Fruit fly (Drosophila melanogaster) Kc167 (cell line): ENCODE data around the gene org-1.
A peak's percentile ranks its signal among the peaks of the same experiment; 100 is the strongest.

ENCODE experiments used
- Myc ChIP-seq: fragments of >200 bp; optimal IDR thresholded peaks from 2 replicates; lab custom pipeline; 2017; ENCODE audit warnings: missing external identifiers
- Sin3A ChIP-seq: fragments of >200 bp; optimal IDR thresholded peaks from 2 replicates; lab custom pipeline; 2018; ENCODE audit warnings: missing external identifiers
- h ChIP-seq: fragments of >200 bp; optimal IDR thresholded peaks from 3 replicates; lab custom pipeline; 2018; ENCODE audit warnings: missing external identifiers
- insv ChIP-seq: fragments of >200 bp; optimal IDR thresholded peaks from 3 replicates; lab custom pipeline; 2018; ENCODE audit warnings: missing external identifiers
- psq ChIP-seq: fragments of >200 bp; optimal IDR thresholded peaks from 2 replicates; lab custom pipeline; 2017; ENCODE audit warnings: missing external identifiers
- ttk ChIP-seq: sonication (Bioruptor generic); optimal IDR thresholded peaks from 2 replicates; lab custom pipeline; 2017; ENCODE audit warnings: missing external identifiers

Gene org-1

DNA sequence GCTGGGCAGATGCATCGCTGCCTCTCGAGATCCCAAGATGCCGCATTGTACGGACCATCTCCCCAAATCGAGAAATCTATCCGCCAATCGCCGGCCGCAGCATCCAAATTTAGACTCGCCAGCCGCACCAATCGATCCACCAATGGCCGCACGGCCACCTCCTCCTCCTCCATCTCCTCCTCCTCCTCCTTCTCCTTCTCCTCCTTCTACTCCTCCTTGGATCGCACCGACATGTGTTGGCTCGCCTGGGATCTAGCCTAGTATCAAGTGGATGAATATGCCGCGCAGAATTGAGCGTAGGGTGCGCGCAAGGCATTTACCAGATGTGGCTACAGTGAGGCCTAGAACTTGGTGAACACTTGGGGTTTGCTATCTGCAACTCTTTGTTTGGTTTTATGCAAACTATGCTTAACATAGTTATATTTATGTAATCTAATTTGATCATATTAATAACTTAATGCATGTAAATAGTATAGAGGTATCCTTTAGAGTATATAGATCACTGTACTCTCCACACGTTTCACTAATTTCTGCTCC, at the start of gene org-1:
Gene org-1 (minus strand): TSS at position 51 of the 537 bp plus-strand sequence.
- TF ChIP-seq psq (lab: Kevin White, UChicago): no peak
- TF ChIP-seq h: no peak
- no peak for TF ChIP-seq ttk (lab: Kevin White, UChicago)
- no peak for TF ChIP-seq Myc
- no peak for TF ChIP-seq Sin3A (lab: Kevin White, UChicago)
- TF ChIP-seq insv (lab: Kevin White, UChicago): no peak

DNA sequence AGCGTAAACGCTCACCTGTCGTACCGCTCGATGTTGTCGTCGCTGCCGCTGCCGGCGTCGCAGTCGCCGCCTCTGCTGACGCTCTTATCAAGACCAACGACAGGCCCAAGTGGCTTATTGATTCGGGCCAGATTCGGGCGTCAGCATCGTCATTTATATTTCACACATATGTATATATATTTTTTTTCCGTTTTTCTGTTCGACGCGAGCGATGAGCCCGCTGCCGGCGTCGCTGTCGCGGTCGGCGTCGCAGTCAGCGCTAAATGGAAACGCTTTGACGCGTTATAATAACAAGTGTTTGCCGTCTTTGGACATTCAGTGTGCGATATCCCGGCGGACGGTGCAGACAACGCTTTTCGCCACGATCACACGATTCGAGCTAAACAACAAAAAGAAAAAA, 47.2 kb upstream of the org-1 start:
- TF ChIP-seq insv (lab: Kevin White, UChicago): no peak
- TF ChIP-seq h: no peak
- no peak for TF ChIP-seq psq (lab: Kevin White, UChicago)
- no peak for TF ChIP-seq ttk (lab: Kevin White, UChicago)
- TF ChIP-seq Sin3A (lab: Kevin White, UChicago): no peak
- no peak for TF ChIP-seq Myc

DNA sequence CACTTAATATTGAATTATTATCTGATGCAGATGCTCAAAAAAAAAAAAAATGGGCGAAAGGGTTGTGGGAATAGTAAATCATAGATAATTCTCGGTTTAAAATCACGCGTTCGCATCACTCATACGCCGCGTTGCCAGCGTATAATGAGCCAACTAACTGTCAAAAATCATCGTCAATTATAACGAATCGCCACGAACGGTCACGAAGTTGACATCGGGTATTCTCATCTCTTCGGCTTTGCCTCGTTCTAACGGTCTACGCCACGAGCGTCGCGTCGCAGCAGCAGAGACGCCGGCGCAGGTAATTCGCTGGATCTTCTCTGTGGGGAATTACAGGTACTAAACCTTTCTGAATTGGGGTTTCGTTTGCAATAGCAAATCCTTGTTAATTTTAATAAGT, 46.5 kb upstream of the org-1 start:
- no peak for TF ChIP-seq ttk (lab: Kevin White, UChicago)
- TF ChIP-seq Sin3A (lab: Kevin White, UChicago): no peak
- TF ChIP-seq h: no peak
- no peak for TF ChIP-seq psq (lab: Kevin White, UChicago)
- no peak for TF ChIP-seq Myc
- no peak for TF ChIP-seq insv (lab: Kevin White, UChicago)

DNA sequence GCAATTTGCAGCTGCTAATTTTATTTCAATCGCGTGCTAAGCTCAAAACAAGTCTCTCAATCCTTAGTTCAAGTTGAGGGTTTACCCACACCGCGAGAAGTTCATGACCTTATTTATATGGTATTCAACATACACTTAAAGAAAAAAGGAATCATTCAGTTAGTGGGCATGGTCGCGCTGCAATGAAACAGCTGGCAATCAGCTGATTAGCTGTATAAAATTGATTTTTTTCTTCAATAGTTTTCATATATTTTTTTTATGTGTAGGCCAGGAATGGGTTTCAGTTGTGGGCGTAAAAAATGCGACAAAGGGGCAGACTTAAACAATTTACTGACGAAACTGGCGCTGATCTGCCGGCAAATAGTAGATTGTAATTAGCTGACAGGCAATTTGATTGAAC, 44.3 kb upstream of the org-1 start:
- TF ChIP-seq insv (lab: Kevin White, UChicago) (no peak), h (no peak), Sin3A (lab: Kevin White, UChicago) (no peak), Myc (no peak), ttk (lab: Kevin White, UChicago) (no peak), psq (lab: Kevin White, UChicago) (no peak)

DNA sequence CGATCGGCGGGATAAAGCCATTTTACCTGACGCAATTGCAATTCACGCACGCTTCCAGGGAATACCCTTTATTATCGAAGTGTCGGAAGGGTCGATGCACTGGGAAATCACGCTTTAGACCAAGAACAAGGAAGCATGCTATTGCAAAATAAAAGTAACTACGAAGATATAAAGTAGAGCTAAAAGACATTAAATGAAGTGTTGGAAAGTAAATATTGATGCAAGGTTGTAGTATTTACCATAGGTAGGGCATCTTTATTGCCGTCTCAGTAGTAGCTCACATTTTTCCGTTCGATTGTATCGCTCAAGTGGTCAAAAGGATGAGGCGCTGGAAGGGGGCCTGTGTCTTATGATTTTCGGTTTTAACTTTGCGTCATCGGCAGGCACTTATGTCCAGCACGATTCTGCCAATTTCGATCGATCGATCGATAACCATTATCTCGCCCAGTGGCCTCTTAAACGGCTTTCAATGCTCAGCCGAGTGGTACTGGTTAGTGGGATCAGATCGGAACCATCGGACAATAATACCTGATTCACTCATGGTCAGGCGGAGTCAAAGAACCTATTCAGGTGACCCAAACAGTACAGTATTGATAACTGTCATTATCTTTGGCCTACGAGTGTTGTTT, 42.8 kb upstream of the org-1 start:
- TF ChIP-seq Myc (no peak), Sin3A (lab: Kevin White, UChicago) (no peak), h (no peak)

DNA sequence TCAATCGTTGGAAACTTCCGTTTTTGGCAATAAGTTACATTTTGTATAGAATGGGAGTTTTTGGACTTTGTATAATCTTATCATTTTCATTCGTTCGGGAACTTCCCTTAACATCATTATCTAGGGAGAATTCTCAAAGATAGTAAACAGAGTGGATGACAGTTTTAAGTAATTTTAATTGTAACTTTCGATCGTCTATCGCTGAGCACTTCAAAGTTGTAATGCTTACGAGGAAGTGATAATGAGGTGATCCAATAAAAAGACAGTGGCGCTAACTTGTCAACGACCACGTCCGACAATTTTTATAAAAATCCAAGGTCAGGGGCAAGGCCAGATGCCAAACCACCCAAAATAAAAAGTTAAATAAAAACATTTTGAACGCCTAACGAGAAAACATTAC, 41.5 kb upstream of the org-1 start:
- no peak for TF ChIP-seq ttk (lab: Kevin White, UChicago)
- TF ChIP-seq Myc: no peak
- TF ChIP-seq Sin3A (lab: Kevin White, UChicago): no peak
- no peak for TF ChIP-seq insv (lab: Kevin White, UChicago)
- TF ChIP-seq h: no peak
- TF ChIP-seq psq (lab: Kevin White, UChicago): no peak

DNA sequence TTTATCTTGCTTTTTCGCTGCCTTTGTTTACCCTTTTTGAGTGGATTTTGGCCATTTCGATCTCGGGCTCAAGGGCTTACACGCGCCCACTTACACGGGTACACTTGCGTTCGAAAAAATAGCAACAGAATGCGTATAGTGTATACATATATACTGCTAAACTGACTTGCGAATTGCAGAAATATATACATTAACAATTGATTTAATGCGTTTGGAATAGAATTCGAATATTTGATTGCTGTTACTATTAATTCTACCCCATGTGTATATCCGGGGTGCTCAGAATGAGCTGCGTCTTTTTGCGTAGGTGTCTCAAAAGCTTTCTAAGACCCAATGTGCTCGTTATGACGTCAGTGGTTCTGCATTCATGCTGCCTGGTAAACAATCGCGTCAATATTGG, 38.6 kb upstream of the org-1 start:
- TF ChIP-seq Myc (no peak), Sin3A (lab: Kevin White, UChicago) (no peak), h (no peak), psq (lab: Kevin White, UChicago) (no peak), ttk (lab: Kevin White, UChicago) (no peak), insv (lab: Kevin White, UChicago) (no peak)

DNA sequence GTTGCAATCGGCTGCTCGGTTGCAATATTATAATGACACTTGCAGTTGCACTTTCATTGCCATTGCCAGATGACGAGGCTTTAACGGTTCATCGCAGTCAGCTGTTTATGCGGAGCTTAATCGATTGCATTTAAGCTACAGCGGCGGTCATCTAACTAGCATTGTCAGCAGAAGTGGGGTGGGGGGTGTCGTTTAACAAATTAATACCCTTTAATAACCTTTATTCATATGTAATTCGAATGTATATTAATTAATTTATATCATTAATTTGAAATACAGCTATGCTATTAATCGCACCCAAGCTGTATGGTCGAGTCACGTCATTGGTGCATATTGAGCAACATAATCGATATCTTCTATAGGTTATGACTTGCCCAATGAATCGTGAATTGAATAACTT, 38.0 kb upstream of the org-1 start:
- TF ChIP-seq ttk (lab: Kevin White, UChicago) (no peak), insv (lab: Kevin White, UChicago) (no peak), h (no peak), Sin3A (lab: Kevin White, UChicago) (no peak), psq (lab: Kevin White, UChicago) (no peak), Myc (no peak)

DNA sequence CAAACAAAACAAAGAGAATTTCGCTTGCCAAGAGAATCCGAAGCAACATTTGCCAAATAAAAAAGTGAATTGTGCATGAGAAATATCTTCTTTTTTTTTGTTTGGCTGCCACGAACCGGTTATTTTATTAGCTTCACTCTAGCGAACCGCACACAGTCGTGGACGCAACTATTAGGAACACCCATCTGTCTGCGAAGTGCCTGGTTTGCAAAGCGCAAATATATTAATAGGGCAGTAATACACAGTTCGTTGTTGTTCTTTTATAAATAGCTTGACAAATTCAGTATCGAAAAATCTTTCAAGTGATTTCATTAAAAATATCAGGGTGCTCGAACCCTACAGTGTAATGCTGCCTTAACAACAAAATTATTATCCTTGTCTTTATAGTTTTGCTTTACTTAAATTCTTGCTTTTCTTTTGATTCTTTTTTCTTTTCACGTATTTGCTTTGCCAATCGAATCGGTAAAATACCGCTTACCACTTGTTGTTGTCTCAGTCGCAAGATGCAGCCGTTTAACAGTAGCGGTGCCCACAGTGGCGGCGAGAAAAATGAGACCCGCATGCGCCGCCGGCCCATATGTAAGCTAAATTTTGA, 36.7 kb upstream of the org-1 start:
- TF ChIP-seq insv (lab: Kevin White, UChicago) (peak; percentile 25), Myc (no peak), h (peak; percentile 9), psq (lab: Kevin White, UChicago) (no peak), ttk (lab: Kevin White, UChicago) (no peak), Sin3A (lab: Kevin White, UChicago) (no peak)

DNA sequence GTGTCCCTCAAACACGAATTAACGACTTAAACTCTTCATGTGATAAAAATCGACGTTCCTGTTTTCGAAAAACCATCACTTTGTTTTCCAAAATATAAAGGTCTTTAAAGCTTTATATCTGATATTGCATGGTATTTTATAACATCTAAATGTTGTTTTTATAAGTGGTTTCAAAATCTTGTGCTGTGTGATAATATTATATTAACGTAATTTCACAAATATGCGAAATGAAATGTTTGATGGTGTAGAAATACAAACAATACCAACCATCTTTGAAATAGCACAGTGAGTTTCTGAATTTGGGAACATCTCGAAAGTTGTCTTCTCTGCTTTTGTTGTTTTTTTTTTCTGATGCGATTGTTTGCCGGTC, 36.1 kb upstream of the org-1 start:
- TF ChIP-seq Myc (no peak), h (no peak), insv (lab: Kevin White, UChicago) (no peak), ttk (lab: Kevin White, UChicago) (no peak), psq (lab: Kevin White, UChicago) (no peak), Sin3A (lab: Kevin White, UChicago) (no peak)

DNA sequence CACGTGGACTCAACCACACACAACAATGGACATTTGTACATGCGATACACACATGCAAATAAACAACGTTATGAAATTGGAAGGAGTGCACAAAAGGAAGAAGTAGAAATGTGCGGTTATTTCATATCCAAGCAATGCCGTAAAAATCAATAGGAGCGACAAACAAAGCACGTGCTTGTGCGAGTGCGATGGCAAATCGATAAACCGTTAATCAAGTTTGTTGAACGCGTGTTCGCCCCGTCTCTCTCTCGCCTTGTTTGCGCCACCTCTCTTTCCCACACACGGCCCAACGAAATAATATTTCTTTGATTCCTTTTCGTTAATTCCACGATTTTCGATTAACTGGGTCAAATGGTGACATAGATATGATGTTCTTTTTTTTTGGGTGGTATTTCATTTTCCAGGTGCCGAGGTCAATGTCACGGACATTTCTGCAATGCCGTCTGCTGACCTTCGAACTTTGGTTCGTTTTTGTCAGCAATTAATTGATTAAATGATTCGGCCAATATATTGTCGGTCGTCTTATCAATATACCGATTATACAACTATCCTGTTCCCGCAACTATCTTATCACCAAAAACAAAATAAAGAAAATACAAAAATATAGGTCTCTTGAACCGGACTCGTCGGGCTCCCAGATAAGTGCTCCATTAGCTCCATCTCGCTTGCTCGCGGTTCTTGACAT, 35.6 kb upstream of the org-1 start:
- TF ChIP-seq psq (lab: Kevin White, UChicago) (no peak), ttk (lab: Kevin White, UChicago) (no peak), Myc (no peak), h (no peak), Sin3A (lab: Kevin White, UChicago) (no peak), insv (lab: Kevin White, UChicago) (no peak)

DNA sequence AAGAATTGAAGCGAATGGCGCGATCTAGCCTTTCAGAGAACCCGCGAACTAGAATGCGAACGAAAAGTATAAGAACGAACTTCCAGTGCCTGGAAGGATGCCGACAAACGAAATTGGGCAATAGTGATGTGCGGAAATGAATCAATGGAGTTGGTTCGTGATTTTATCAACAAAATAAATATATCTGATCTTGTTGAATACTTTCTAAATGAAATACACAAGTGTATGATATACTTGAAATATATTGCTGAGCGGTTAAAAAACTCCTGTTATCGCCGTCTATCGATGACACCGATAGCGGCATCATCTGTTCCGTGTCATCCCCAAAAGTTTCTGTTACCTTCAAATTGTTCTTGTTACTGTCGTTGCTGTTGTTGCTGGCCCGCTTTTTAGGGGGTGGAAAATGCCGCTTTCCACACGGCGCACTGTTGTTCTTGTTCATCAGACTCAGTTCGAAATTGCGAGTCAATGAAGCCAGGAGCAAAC, 34.7 kb upstream of the org-1 start, which contains the start of gene otu:
Gene otu (minus strand): TSS at position 51 of the 486 bp plus-strand sequence.
- TF ChIP-seq Myc (no peak), insv (lab: Kevin White, UChicago) (no peak), psq (lab: Kevin White, UChicago) (no peak), h (no peak), ttk (lab: Kevin White, UChicago) (no peak), Sin3A (lab: Kevin White, UChicago) (no peak)
